Fruit fly (Drosophila melanogaster): ENCODE results near the gene CG4766.

The CG4766 gene

DNA sequence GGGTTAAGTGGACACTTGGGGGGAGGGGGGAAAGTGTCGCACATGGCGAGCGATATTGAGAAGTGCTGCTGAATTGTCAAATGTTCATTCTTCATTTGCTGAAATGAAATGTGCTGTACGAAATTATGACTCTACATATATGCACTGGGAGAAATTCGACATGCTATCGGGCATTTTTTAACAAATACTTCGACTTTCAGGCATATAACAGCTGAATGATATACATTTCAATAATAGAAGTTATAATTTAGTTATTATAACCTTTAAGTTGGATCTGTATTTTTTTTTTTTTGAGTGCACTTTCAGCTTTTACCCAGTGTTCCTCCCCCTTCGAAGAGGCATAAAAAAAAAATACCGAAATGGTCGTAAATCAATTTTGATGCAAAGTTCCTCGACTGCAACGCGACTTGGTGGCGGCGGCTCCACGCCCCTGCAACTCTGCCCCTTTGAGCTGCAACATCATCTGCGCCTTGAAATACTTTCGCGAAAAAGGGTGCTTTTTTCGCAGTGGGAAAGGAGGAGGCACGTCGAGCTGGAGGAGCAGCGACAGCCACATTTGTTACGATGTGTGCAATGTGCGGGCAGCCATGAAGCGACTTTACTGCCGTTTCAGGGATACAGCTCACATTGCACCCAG lies 27.1 kb downstream of the CG4766 start (continued):
- no peak for TF ChIP-seq CG13296 (GFP tag; optimal IDR thresholded peaks at IDR 0.05)
- no peak for TF ChIP-seq btn (GFP tag; optimal IDR thresholded peaks at IDR 0.05)
- TF ChIP-seq lbe (GFP tag; optimal IDR thresholded peaks at IDR 0.05): no peak
- TF ChIP-seq CG10321 (GFP tag; IDR thresholded peaks at IDR 0.05): 0 out of 2 replicates have a peak, but pooled peaks have one; percentile 13
- no peak for TF ChIP-seq tap (tag; optimal IDR thresholded peaks at IDR 0.05)
- no peak for TF ChIP-seq nerfin-2 (GFP tag; IDR thresholded peaks at IDR 0.05; ENCODE audit: partially characterized antibody)
- no peak for TF ChIP-seq CG43689 (GFP tag; IDR thresholded peaks at IDR 0.05)
- no peak for TF ChIP-seq Lpt (GFP tag; optimal IDR thresholded peaks at IDR 0.05)
- TF ChIP-seq CG7839 (tag; optimal IDR thresholded peaks at IDR 0.05): peak; percentile 1
- no peak for TF ChIP-seq emc (GFP tag; optimal IDR thresholded peaks at IDR 0.05)
- no peak for TF ChIP-seq sens-2 (GFP tag; IDR thresholded peaks at IDR 0.05)
- 0 out of 2 replicates have a peak, but pooled peaks have one; percentile 5 for TF ChIP-seq Oaz (GFP tag; IDR thresholded peaks at IDR 0.05)
- TF ChIP-seq D19A (tag; optimal IDR thresholded peaks at IDR 0.05): no peak
- peak; percentile 11 for TF ChIP-seq ind (GFP tag; optimal IDR thresholded peaks at IDR 0.05)
- peak; percentile 28 for TF ChIP-seq CG17359 (tag; optimal IDR thresholded peaks at IDR 0.05)
- peak; percentile 18 for TF ChIP-seq grau (tag; optimal IDR thresholded peaks at IDR 0.05)
- peak; percentile 68 for TF ChIP-seq CG5245 (GFP tag; optimal IDR thresholded peaks at IDR 0.05)
- TF ChIP-seq lab (GFP tag; optimal IDR thresholded peaks at IDR 0.05): peak; percentile 19
- TF ChIP-seq yki (optimal IDR thresholded peaks at IDR 0.05): no peak
- no peak for TF ChIP-seq hbn (GFP tag; IDR thresholded peaks at IDR 0.05; ENCODE audit: partially characterized antibody)
- peak; percentile 50; the same call in 1 of the 2 replicates for TF ChIP-seq ara (GFP tag; IDR thresholded peaks at IDR 0.05)
- TF ChIP-seq fu2 (GFP tag; optimal IDR thresholded peaks at IDR 0.05): no peak
- no peak for TF ChIP-seq Dip3 (GFP tag; optimal IDR thresholded peaks at IDR 0.05)
- TF ChIP-seq prd (optimal IDR thresholded peaks at IDR 0.05): no peak
- peak; percentile 68; the same call in 2 of the 3 replicates for TF ChIP-seq prd (GFP tag; IDR thresholded peaks at IDR 0.05)
- TF ChIP-seq CkIIα-i1 (GFP tag; IDR thresholded peaks at IDR 0.05): no peak
- TF ChIP-seq Bgb (GFP tag; IDR thresholded peaks at IDR 0.05; ENCODE audit: partially characterized antibody): no peak
- no peak for TF ChIP-seq org-1 (GFP tag; optimal IDR thresholded peaks at IDR 0.05)
- TF ChIP-seq CG30431 (GFP tag; optimal IDR thresholded peaks at IDR 0.05): no peak
- TF ChIP-seq jigr1 (GFP tag; IDR thresholded peaks at IDR 0.05): no peak
- TF ChIP-seq Bteb2 (GFP tag; optimal IDR thresholded peaks at IDR 0.05): no peak
- TF ChIP-seq CG1233 (GFP tag; optimal IDR thresholded peaks at IDR 0.05): no peak
- no peak for TF ChIP-seq cg (GFP tag; optimal IDR thresholded peaks at IDR 0.05)
- no peak for TF ChIP-seq wor (GFP tag; IDR thresholded peaks at IDR 0.05)
- TF ChIP-seq CG9797 (GFP tag; optimal IDR thresholded peaks at IDR 0.05): no peak
- TF ChIP-seq Hey (tag; optimal IDR thresholded peaks at IDR 0.05): no peak
- no peak for TF ChIP-seq CG3995 (GFP tag; optimal IDR thresholded peaks at IDR 0.05)
- TF ChIP-seq pros (GFP tag; optimal IDR thresholded peaks at IDR 0.05): no peak
- TF ChIP-seq crc (GFP tag; optimal IDR thresholded peaks at IDR 0.05): no peak
- TF ChIP-seq CG2678 (tag; optimal IDR thresholded peaks at IDR 0.05): peak; percentile 22
- TF ChIP-seq Jarid2 (GFP tag; optimal IDR thresholded peaks at IDR 0.05): no peak
- TF ChIP-seq CG42726 (GFP tag; IDR thresholded peaks at IDR 0.05; ENCODE audit: partially characterized antibody): no peak
- no peak for TF ChIP-seq mam (GFP tag; optimal IDR thresholded peaks at IDR 0.05)
- no peak for TF ChIP-seq CG15601 (tag; optimal IDR thresholded peaks at IDR 0.05)
- TF ChIP-seq dpn (GFP tag; optimal IDR thresholded peaks at IDR 0.05): peak in 1 of 2 experiments; percentile 41
- TF ChIP-seq CG32767 (GFP tag; IDR thresholded peaks at IDR 0.05): no peak
- TF ChIP-seq al (GFP tag; IDR thresholded peaks at IDR 0.05): no peak
- no peak for TF ChIP-seq fd102C (GFP tag; optimal IDR thresholded peaks at IDR 0.05)
- peak; percentile 41 for TF ChIP-seq nom (GFP tag; optimal IDR thresholded peaks at IDR 0.05)
- TF ChIP-seq CG16815 (GFP tag; optimal IDR thresholded peaks at IDR 0.05): no peak
- TF ChIP-seq slbo (GFP tag; IDR thresholded peaks at IDR 0.05): peak; percentile 47

All from whole organism, embryonic.